Worm (Caenorhabditis elegans) whole organism, L4 larva: ENCODE results near the gene F18G5.6.

ENCODE experiments used
- F44E2.7 ChIP-seq: fragments of 200-800 bp; sonication (Bioruptor generic); IDR thresholded peaks from 2 replicates; pipeline ENCODE4 v2.1.2; 2022; ENCODE audit warnings: missing genetic modification characterization, missing compliant biosample characterization
- R02D3.7 ChIP-seq: fragments of 150-350 bp; sonication (generic microtip); optimal IDR thresholded peaks from 3 replicates; lab custom pipeline; 2014; ENCODE audit warnings: missing biosample characterization, missing genetic modification characterization
- T20F7.1 ChIP-seq: fragments of 200-800 bp; sonication (Bioruptor generic); optimal IDR thresholded peaks from 2 replicates; lab custom pipeline; 2018; ENCODE audit warnings: mild to moderate bottlenecking, missing genetic modification characterization, missing compliant biosample characterization
- Y75B8A.6 ChIP-seq: fragments of 200-800 bp; sonication (Bioruptor generic); IDR thresholded peaks from 2 replicates; pipeline ENCODE4 v1.3.6; 2022; ENCODE audit warnings: missing genetic modification reagents, missing genetic modification characterization, missing compliant biosample characterization
- ZK337.2 ChIP-seq: fragments of 200-800 bp; sonication (Bioruptor generic); IDR thresholded peaks from 2 replicates; pipeline ENCODE4 v1.3.6; 2022; ENCODE audit warnings: missing genetic modification reagents, missing genetic modification characterization, missing compliant biosample characterization
- aha-1 ChIP-seq: fragments of 150-350 bp; peaks from one replicate; lab custom pipeline; 2014; ENCODE audit warnings: missing biosample characterization, missing genetic modification characterization
- ama-1 ChIP-seq: fragments of 150-350 bp; optimal IDR thresholded peaks from 2 replicates; lab custom pipeline; 2014; ENCODE audit warnings: inconsistent platforms, mixed read lengths
- arid-1 ChIP-seq: fragments of 200-800 bp; sonication (Bioruptor generic); conservative IDR thresholded peaks from 2 replicates; pipeline ENCODE4 v1.3.6; 2022; ENCODE audit warnings: missing genetic modification reagents, missing genetic modification characterization, missing compliant biosample characterization
- ceh-32 ChIP-seq: sonication (generic microtip); optimal IDR thresholded peaks from 2 replicates; lab custom pipeline; 2016; ENCODE audit warnings: mild to moderate bottlenecking, missing genetic modification characterization, missing compliant biosample characterization; ENCODE audit not compliant: poor library complexity
- ceh-44 ChIP-seq: fragments of 200-800 bp; sonication (Bioruptor generic); IDR thresholded peaks from 2 replicates; pipeline ENCODE4 v1.3.6; 2022; ENCODE audit warnings: missing genetic modification reagents, missing genetic modification characterization, missing compliant biosample characterization
- ceh-62 ChIP-seq: sonication (generic microtip); optimal IDR thresholded peaks from 2 replicates; lab custom pipeline; 2017; ENCODE audit warnings: missing biosample characterization, missing genetic modification characterization
- daf-16 ChIP-seq, 3 experiments: sonication (generic microtip); optimal IDR thresholded peaks; 2 replicates each; lab custom pipeline; 2016 to 2017; ENCODE audit warnings: missing genetic modification characterization in 3 of 3, missing genetic modification reagents in 3 of 3, mild to moderate bottlenecking in 2 of 3, missing compliant biosample characterization in 2 of 3, missing biosample characterization in 1 of 3, moderate library complexity in 1 of 3
- daf-19 ChIP-seq: fragments of 200-800 bp; sonication (Bioruptor generic); conservative IDR thresholded peaks from 2 replicates; pipeline ENCODE4 v1.3.6; 2022; ENCODE audit warnings: missing genetic modification characterization, missing compliant biosample characterization
- dmd-8 ChIP-seq: fragments of 200-800 bp; sonication (Bioruptor generic); IDR thresholded peaks from 2 replicates; pipeline ENCODE4 v1.3.6; 2022; ENCODE audit warnings: missing genetic modification characterization, missing compliant biosample characterization
- dmd-9 ChIP-seq: fragments of 200-800 bp; sonication (Bioruptor generic); IDR thresholded peaks from 2 replicates; pipeline ENCODE4 v1.3.6; 2022; ENCODE audit warnings: missing genetic modification reagents, missing genetic modification characterization, missing compliant biosample characterization
- dve-1 ChIP-seq: sonication (generic microtip); optimal IDR thresholded peaks from 2 replicates; lab custom pipeline; 2017; ENCODE audit warnings: antibody characterized with exemption, mild to moderate bottlenecking, missing genetic modification characterization, missing compliant biosample characterization; ENCODE audit not compliant: insufficient read depth
- egl-27 ChIP-seq: sonication (generic microtip); optimal IDR thresholded peaks from 3 replicates; lab custom pipeline; 2017; ENCODE audit warnings: missing biosample characterization, missing genetic modification reagents, missing genetic modification characterization
- egl-43 ChIP-seq: fragments of 200-800 bp; sonication (Bioruptor generic); IDR thresholded peaks from 2 replicates; pipeline ENCODE4 v1.3.6; 2022; ENCODE audit warnings: missing genetic modification reagents, missing genetic modification characterization, missing compliant biosample characterization
- hif-1 ChIP-seq, 2 experiments: sonication (generic microtip); optimal IDR thresholded peaks; 2 replicates each; lab custom pipeline; 2016 to 2017; ENCODE audit warnings: missing compliant biosample characterization in 2 of 2, missing genetic modification characterization in 2 of 2, missing genetic modification reagents in 2 of 2, missing genotype in 2 of 2, mild to moderate bottlenecking in 1 of 2
- hlh-30 ChIP-seq: sonication (generic microtip); optimal IDR thresholded peaks from 2 replicates; lab custom pipeline; 2017; ENCODE audit warnings: antibody characterized with exemption, mild to moderate bottlenecking, missing genetic modification characterization, missing compliant biosample characterization; ENCODE audit not compliant: insufficient read depth
- lin-13 ChIP-seq: fragments of 150-350 bp; optimal IDR thresholded peaks from 2 replicates; lab custom pipeline; 2014; ENCODE audit warnings: missing biosample characterization, missing genetic modification reagents, missing genetic modification characterization
- lin-15B ChIP-seq: fragments of 150-350 bp; sonication (generic microtip); optimal IDR thresholded peaks from 3 replicates; lab custom pipeline; 2014; ENCODE audit warnings: missing biosample characterization, missing genetic modification characterization
- lin-38 ChIP-seq: fragments of 200-800 bp; sonication (Bioruptor generic); IDR thresholded peaks from 2 replicates; pipeline ENCODE4 v1.3.6; 2022; ENCODE audit warnings: missing genetic modification reagents, missing genetic modification characterization, missing compliant biosample characterization
- lir-3 ChIP-seq: sonication (generic microtip); optimal IDR thresholded peaks from 2 replicates; lab custom pipeline; 2016; ENCODE audit warnings: mild to moderate bottlenecking, missing genetic modification characterization, missing compliant biosample characterization
- madf-5 ChIP-seq, 2 experiments: fragments of 200-800 bp; sonication (Bioruptor generic); IDR thresholded peaks; 2 replicates each; pipeline ENCODE4 v1.3.6; 2022; ENCODE audit warnings: missing compliant biosample characterization in 2 of 2, missing genetic modification characterization in 2 of 2
- mdt-29 ChIP-seq: fragments of 200-800 bp; sonication (Bioruptor generic); IDR thresholded peaks from 2 replicates; pipeline ENCODE4 v1.3.6; 2022; ENCODE audit warnings: missing genetic modification reagents, missing genetic modification characterization, missing compliant biosample characterization
- mep-1 ChIP-seq: fragments of 150-350 bp; sonication (generic microtip); optimal IDR thresholded peaks from 3 replicates; lab custom pipeline; 2014; ENCODE audit warnings: missing biosample characterization, missing genetic modification characterization
- mxl-2 ChIP-seq: fragments of 200-800 bp; sonication (Bioruptor generic); conservative IDR thresholded peaks from 2 replicates; pipeline ENCODE4 v1.3.6; 2022; ENCODE audit warnings: missing genetic modification reagents, missing genetic modification characterization, missing compliant biosample characterization
- nhr-10 ChIP-seq: fragments of 150-350 bp; optimal IDR thresholded peaks from 2 replicates; lab custom pipeline; 2014; ENCODE audit warnings: missing biosample characterization, missing genetic modification characterization
- nhr-102 ChIP-seq: sonication (generic microtip); optimal IDR thresholded peaks from 2 replicates; lab custom pipeline; 2016; ENCODE audit warnings: mild to moderate bottlenecking, missing genetic modification characterization, moderate library complexity, missing compliant biosample characterization
- nhr-237 ChIP-seq: sonication (generic microtip); optimal IDR thresholded peaks from 2 replicates; lab custom pipeline; 2017; ENCODE audit warnings: missing biosample characterization, missing genetic modification characterization
- nhr-25 ChIP-seq: sonication (generic microtip); optimal IDR thresholded peaks from 2 replicates; lab custom pipeline; 2017; ENCODE audit warnings: missing genetic modification characterization, mild to moderate bottlenecking, missing compliant biosample characterization, antibody characterized with exemption, moderate library complexity, borderline replicate concordance; ENCODE audit not compliant: insufficient read depth
- nhr-28 ChIP-seq: fragments of 150-350 bp; optimal IDR thresholded peaks from 2 replicates; lab custom pipeline; 2014; ENCODE audit warnings: missing biosample characterization, missing genetic modification characterization
- nhr-42 ChIP-seq: fragments of 200-800 bp; sonication (Bioruptor generic); IDR thresholded peaks from 2 replicates; pipeline ENCODE4 v1.3.6; 2022; ENCODE audit warnings: missing genetic modification characterization, missing compliant biosample characterization
- nhr-48 ChIP-seq: sonication (generic microtip); optimal IDR thresholded peaks from 2 replicates; lab custom pipeline; 2016; ENCODE audit warnings: mild to moderate bottlenecking, missing genetic modification characterization, missing compliant biosample characterization
- nhr-6 ChIP-seq: fragments of 150-350 bp; optimal IDR thresholded peaks from 2 replicates; lab custom pipeline; 2014; ENCODE audit warnings: missing biosample characterization, missing genetic modification characterization
- php-3 ChIP-seq: fragments of 200-800 bp; sonication (Bioruptor generic); IDR thresholded peaks from 2 replicates; pipeline ENCODE4 v1.3.6; 2022; ENCODE audit warnings: missing genetic modification reagents, missing genetic modification characterization, missing compliant biosample characterization
- pqm-1 ChIP-seq: sonication (generic microtip); optimal IDR thresholded peaks from 2 replicates; lab custom pipeline; 2017; ENCODE audit warnings: missing biosample characterization, missing genetic modification characterization
- rbr-2 ChIP-seq: sonication (generic microtip); optimal IDR thresholded peaks from 2 replicates; lab custom pipeline; 2016; ENCODE audit warnings: missing genotype, missing genetic modification characterization, missing compliant biosample characterization
- saeg-2 ChIP-seq: fragments of 200-800 bp; sonication (Bioruptor generic); IDR thresholded peaks from 2 replicates; pipeline ENCODE4 v1.3.6; 2022; ENCODE audit warnings: missing genetic modification reagents, missing genetic modification characterization, missing compliant biosample characterization
- set-16 ChIP-seq: fragments of 200-800 bp; sonication (Bioruptor generic); IDR thresholded peaks from 2 replicates; pipeline ENCODE4 v1.3.6; 2022; ENCODE audit warnings: missing genetic modification reagents, missing genetic modification characterization, missing compliant biosample characterization
- spr-1 ChIP-seq: sonication (generic microtip); optimal IDR thresholded peaks from 2 replicates; lab custom pipeline; 2016; ENCODE audit warnings: mild to moderate bottlenecking, missing genetic modification characterization, missing compliant biosample characterization
- tag-97 ChIP-seq: fragments of 200-800 bp; sonication (Bioruptor generic); IDR thresholded peaks from 2 replicates; pipeline ENCODE4 v1.3.6; 2022; ENCODE audit warnings: missing genetic modification characterization, missing compliant biosample characterization
- tra-1 ChIP-seq: fragments of 200-800 bp; sonication (Bioruptor generic); IDR thresholded peaks from 2 replicates; pipeline ENCODE4 v1.3.6; 2022; ENCODE audit warnings: missing genetic modification reagents, missing genetic modification characterization, missing compliant biosample characterization
- unc-62 ChIP-seq, 3 experiments: fragments of 150-350 bp in 1 of 3; sonication (generic microtip); optimal IDR thresholded peaks in 2 of 3; peaks in 1 of 3; 1 replicate in 1 of 3; 2 replicates in 2 of 3; lab custom pipeline; 2014 to 2017; ENCODE audit warnings: missing biosample characterization in 3 of 3, missing genetic modification characterization in 3 of 3, missing genetic modification reagents in 3 of 3, missing genotype in 1 of 3
- vab-7 ChIP-seq: fragments of 200-800 bp; sonication (Bioruptor generic); IDR thresholded peaks from 2 replicates; pipeline ENCODE4 v1.3.6; 2022; ENCODE audit warnings: missing genetic modification reagents, missing genetic modification characterization, missing compliant biosample characterization
- zag-1 ChIP-seq: fragments of 150-350 bp; optimal IDR thresholded peaks from 2 replicates; lab custom pipeline; 2014; ENCODE audit warnings: missing biosample characterization, missing genetic modification characterization
- zfp-3 ChIP-seq: fragments of 200-800 bp; sonication (Bioruptor generic); conservative IDR thresholded peaks from 2 replicates; pipeline ENCODE4 v1.3.6; 2022; ENCODE audit warnings: missing genetic modification reagents, missing genetic modification characterization, missing compliant biosample characterization
- ztf-11 ChIP-seq: fragments of 150-350 bp; optimal IDR thresholded peaks from 2 replicates; lab custom pipeline; 2014; ENCODE audit warnings: missing biosample characterization, missing genetic modification characterization

F18G5.6 gene

ce11 chrX:9213873-9214341 lies 50.2 kb downstream of the F18G5.6 start, which contains the start of gene C35B8.3 (continued):
- TF ChIP-seq mdt-29 (GFP tag; lab: Robert Waterston, UW): no peak
- TF ChIP-seq R02D3.7 (tag; lab: Kevin White, UChicago): no peak
- peak; percentile 97 for TF ChIP-seq aha-1
- no peak for TF ChIP-seq ama-1 (lab: Kevin White, UChicago)
- TF ChIP-seq dve-1 (tag; lab: Kevin White, UChicago): peak; percentile 76
- no peak for TF ChIP-seq ceh-44
- no peak for TF ChIP-seq egl-27 (tag; lab: Kevin White, UChicago)
- TF ChIP-seq lin-13 (GFP tag; lab: Kevin White, UChicago): no peak
- TF ChIP-seq hif-1 (tag; optimal IDR thresholded peaks at IDR 0.05; lab: Kevin White, UChicago): peak in 1 of 2 experiments; percentile 36
- no peak for TF ChIP-seq vab-7 (GFP tag; lab: Robert Waterston, UW)
- TF ChIP-seq T20F7.1: no peak
- TF ChIP-seq nhr-48 (tag; lab: Kevin White, UChicago): peak; percentile 83
- TF ChIP-seq set-16 (GFP tag; lab: Robert Waterston, UW): no peak
- TF ChIP-seq nhr-10 (tag; lab: Kevin White, UChicago): peak; percentile 41
- no peak for TF ChIP-seq lin-38
- no peak for TF ChIP-seq tag-97 (GFP tag; lab: Robert Waterston, UW)
- no peak for TF ChIP-seq nhr-42 (GFP tag; lab: Robert Waterston, UW)
- TF ChIP-seq ztf-11 (tag; lab: Kevin White, UChicago): no peak
- no peak for TF ChIP-seq madf-5 (GFP tag; IDR thresholded peaks at IDR 0.05; lab: Robert Waterston, UW)
- no peak for TF ChIP-seq Y75B8A.6 (GFP tag; lab: Robert Waterston, UW)
- no peak for TF ChIP-seq zag-1
- no peak; the same call in 1 of the 2 replicates for TF ChIP-seq zfp-3
- no peak for TF ChIP-seq nhr-6 (tag; lab: Kevin White, UChicago)
- no peak for TF ChIP-seq daf-16 (GFP tag; optimal IDR thresholded peaks at IDR 0.05; lab: Kevin White, UChicago)
- peak; percentile 81 for TF ChIP-seq daf-16 (tag; optimal IDR thresholded peaks at IDR 0.05; lab: Kevin White, UChicago)
- TF ChIP-seq pqm-1 (tag; lab: Kevin White, UChicago): no peak
- peak in 1 of 2 experiments; percentile 84 for TF ChIP-seq unc-62 (GFP tag; optimal IDR thresholded peaks at IDR 0.05 in 1 of 2; lab: Kevin White, UChicago)
- no peak for TF ChIP-seq unc-62 (tag; optimal IDR thresholded peaks at IDR 0.05; lab: Kevin White, UChicago)
- TF ChIP-seq mep-1 (tag; lab: Kevin White, UChicago): peak; percentile 31
- TF ChIP-seq rbr-2 (tag; lab: Kevin White, UChicago): no peak
- TF ChIP-seq php-3 (GFP tag; lab: Robert Waterston, UW): no peak
- TF ChIP-seq nhr-237: no peak
- no peak for TF ChIP-seq lir-3 (tag; lab: Kevin White, UChicago)
- no peak for TF ChIP-seq F44E2.7 (GFP tag; lab: Robert Waterston, UW)
- TF ChIP-seq nhr-25: peak; percentile 42
- TF ChIP-seq nhr-28: peak; percentile 88
- TF ChIP-seq ceh-32: no peak
- no peak for TF ChIP-seq ceh-62 (tag; lab: Kevin White, UChicago)
- TF ChIP-seq daf-19 (GFP tag; lab: Robert Waterston, UW): no peak
- TF ChIP-seq dmd-8 (GFP tag; lab: Robert Waterston, UW): no peak
- 0 out of 2 replicates have a peak, but pooled peaks have one; percentile 39 for TF ChIP-seq tra-1 (GFP tag; lab: Robert Waterston, UW)
- TF ChIP-seq ZK337.2 (GFP tag; lab: Robert Waterston, UW): no peak
- peak; percentile 35 for TF ChIP-seq nhr-102
- TF ChIP-seq dmd-9: no peak
- TF ChIP-seq egl-43 (GFP tag; lab: Robert Waterston, UW): no peak
- no peak for TF ChIP-seq arid-1 (GFP tag; lab: Robert Waterston, UW)
- no peak for TF ChIP-seq spr-1 (tag; lab: Kevin White, UChicago)
- no peak for TF ChIP-seq saeg-2 (GFP tag; lab: Robert Waterston, UW)
- no peak for TF ChIP-seq mxl-2 (GFP tag; lab: Robert Waterston, UW)
- TF ChIP-seq hlh-30 (tag; lab: Kevin White, UChicago): peak; percentile 84
- TF ChIP-seq lin-15B (tag; lab: Kevin White, UChicago): no peak
